Worm (Caenorhabditis elegans): ENCODE results near the gene leo-1.

- TF ChIP-seq dpl-1 (GFP tag; optimal IDR thresholded peaks at IDR 0.05) (no peak), ceh-91 (GFP tag; IDR thresholded peaks at IDR 0.05) (no peak), aptf-2 (GFP tag; conservative IDR thresholded peaks at IDR 0.05) (no peak)
Measured at ce11 chrIV:11296787-11297186, 32.4 kb downstream of the leo-1 start, which contains the start of gene mttu-1.

Data from whole organism, young adult.